Fruit fly (Drosophila melanogaster): Measurements from ENCODE around the gene CG11360.

Gene CG11360

DNA sequence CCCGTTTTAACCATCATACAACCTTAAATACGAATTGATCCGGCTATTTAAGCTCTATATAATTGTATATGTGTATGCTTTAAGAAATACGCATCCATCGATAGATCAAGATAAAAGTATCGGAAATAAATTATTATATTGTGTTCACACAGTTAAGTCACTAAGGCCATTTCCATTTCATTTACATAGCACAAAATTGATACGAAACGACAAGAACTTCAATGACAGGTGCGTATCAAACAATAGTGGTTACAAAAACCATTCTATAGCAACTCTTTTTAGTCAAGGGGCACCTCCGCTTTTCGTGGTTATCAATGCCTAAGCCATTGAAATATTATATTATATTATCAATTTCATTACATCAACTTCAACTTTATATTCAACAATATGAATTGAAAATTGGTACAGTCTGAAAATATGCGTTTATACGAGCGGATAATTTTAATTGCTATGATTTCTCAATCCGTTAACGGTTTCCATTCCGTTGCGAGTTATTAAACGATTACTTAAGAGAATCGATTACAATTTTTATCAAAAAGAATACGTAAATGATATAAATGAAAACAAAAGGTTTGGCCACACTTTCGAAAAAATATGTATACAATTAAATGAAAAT is 7.8 kb upstream of the CG11360 start, which contains the start of the genes CG46466 and Slip1 (continued):
- TF ChIP-seq insv (GFP tag; optimal IDR thresholded peaks at IDR 0.05): no peak
- TF ChIP-seq sens (GFP tag): peak; percentile 65
- TF ChIP-seq dati (GFP tag; IDR thresholded peaks at IDR 0.05): no peak
- TF ChIP-seq unpg (GFP tag; optimal IDR thresholded peaks at IDR 0.05): peak; percentile 3
- peak; percentile 12 for TF ChIP-seq CG18764 (GFP tag; optimal IDR thresholded peaks at IDR 0.05)
- no peak for TF ChIP-seq Fer3 (tag; optimal IDR thresholded peaks at IDR 0.05)
- peak; percentile 26 for TF ChIP-seq dmrt11E (tag; optimal IDR thresholded peaks at IDR 0.05)
- no peak for TF ChIP-seq cwo (GFP tag; optimal IDR thresholded peaks at IDR 0.05)
- TF ChIP-seq ERR (GFP tag; optimal IDR thresholded peaks at IDR 0.05): no peak
- no peak for TF ChIP-seq bowl (GFP tag; IDR thresholded peaks at IDR 0.05)
- no peak for TF ChIP-seq NC2α (GFP tag; optimal IDR thresholded peaks at IDR 0.05)
- TF ChIP-seq Lpt (GFP tag; optimal IDR thresholded peaks at IDR 0.05): no peak
- TF ChIP-seq CG8924 (tag; optimal IDR thresholded peaks at IDR 0.05): peak; percentile 51
- no peak for TF ChIP-seq CG9932 (GFP tag; IDR thresholded peaks at IDR 0.05)
- TF ChIP-seq ro (GFP tag; IDR thresholded peaks at IDR 0.05): no peak
- peak; percentile 28 for TF ChIP-seq Xbp1 (GFP tag; optimal IDR thresholded peaks at IDR 0.05)
- peak; percentile 97 for TF ChIP-seq ssp (GFP tag; IDR thresholded peaks at IDR 0.05)
- TF ChIP-seq unc-4 (GFP tag; IDR thresholded peaks at IDR 0.05; ENCODE audit: partially characterized antibody): peak; percentile 21; the same call in 1 of the 2 replicates
- TF ChIP-seq CG6175 (GFP tag; IDR thresholded peaks at IDR 0.05): no peak
- TF ChIP-seq pzg (GFP tag; optimal IDR thresholded peaks at IDR 0.05): peak; percentile 30
- no peak for TF ChIP-seq CG17912 (GFP tag; optimal IDR thresholded peaks at IDR 0.05)
- TF ChIP-seq Scr (GFP tag; IDR thresholded peaks at IDR 0.05; ENCODE audit: partially characterized antibody): peak; percentile 34; the same call in 1 of the 2 replicates
- no peak for TF ChIP-seq org-1 (GFP tag; optimal IDR thresholded peaks at IDR 0.05)
- TF ChIP-seq Doc2 (GFP tag; IDR thresholded peaks at IDR 0.05): no peak
- peak; percentile 16 for TF ChIP-seq sug (tag; optimal IDR thresholded peaks at IDR 0.05)
- peak; percentile 33 for TF ChIP-seq CG13424 (tag; optimal IDR thresholded peaks at IDR 0.05)
- TF ChIP-seq CG9437 (GFP tag; optimal IDR thresholded peaks at IDR 0.05): peak; percentile 93
- no peak for TF ChIP-seq Aef1 (GFP tag; IDR thresholded peaks at IDR 0.05)
- TF ChIP-seq vnd (GFP tag; IDR thresholded peaks at IDR 0.05; ENCODE audit: partially characterized antibody): 0 out of 3 replicates have a peak, but pooled peaks have one; percentile 45
- TF ChIP-seq NC2β (GFP tag; optimal IDR thresholded peaks at IDR 0.05): no peak
- peak; percentile 22 for TF ChIP-seq Meics (GFP tag; optimal IDR thresholded peaks at IDR 0.05)
- TF ChIP-seq CG31388 (GFP tag; optimal IDR thresholded peaks at IDR 0.05): no peak
- peak; percentile 17 for TF ChIP-seq CG2120 (GFP tag; optimal IDR thresholded peaks at IDR 0.05)
- peak; percentile 62 for TF ChIP-seq CG14710 (tag; optimal IDR thresholded peaks at IDR 0.05)
- TF ChIP-seq eyg (GFP tag; optimal IDR thresholded peaks at IDR 0.05): no peak

DNA sequence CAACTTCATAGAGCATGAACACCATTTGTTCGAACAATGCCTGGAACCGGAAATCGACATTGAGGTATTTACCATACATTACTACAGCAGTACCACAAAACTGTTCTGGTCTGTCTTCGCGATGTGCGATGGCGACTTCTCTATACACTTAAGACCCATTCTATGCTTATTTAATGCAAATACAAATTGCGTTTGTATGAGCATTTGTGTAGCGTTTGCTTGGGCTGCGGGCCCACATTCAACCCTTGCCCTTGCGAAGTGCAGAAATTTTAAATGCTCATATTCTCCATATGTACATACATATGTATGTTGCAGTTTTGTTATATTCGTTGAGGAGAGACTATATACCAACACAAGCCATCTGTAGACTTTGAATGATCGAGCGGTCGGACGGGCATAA is 6.7 kb upstream of the CG11360 start:
- TF ChIP-seq p53 (GFP tag; optimal IDR thresholded peaks at IDR 0.05) (no peak), CG4404 (GFP tag; IDR thresholded peaks at IDR 0.05) (no peak), CG2199 (GFP tag; IDR thresholded peaks at IDR 0.05) (0 out of 3 replicates have a peak, but pooled peaks have one; percentile 51), D19A (tag; optimal IDR thresholded peaks at IDR 0.05) (peak; percentile 72), CG1024 (GFP tag; IDR thresholded peaks at IDR 0.05) (no peak), Eip74EF (GFP tag; optimal IDR thresholded peaks at IDR 0.05) (no peak), CG9215 (GFP tag; IDR thresholded peaks at IDR 0.05) (no peak), CG15073 (GFP tag; optimal IDR thresholded peaks at IDR 0.05) (no peak)
